Fruit fly (Drosophila melanogaster) whole organism, embryonic: ENCODE results near the gene TTLL15.
A peak's percentile ranks its signal among the peaks of the same experiment; 100 is the strongest.

Experiments
- Antp ChIP-seq: fragments of 200-800 bp; sonication (Bioruptor generic); optimal IDR thresholded peaks from 3 replicates; lab custom pipeline; 2016; ENCODE audit warnings: missing biosample characterization, missing genetic modification characterization
- Blimp-1 ChIP-seq: fragments of 200-800 bp; sonication (Bioruptor generic); optimal IDR thresholded peaks from 3 replicates; lab custom pipeline; 2018; ENCODE audit warnings: missing biosample characterization, missing genetic modification characterization, mild to moderate bottlenecking, moderate library complexity, missing genetic modification reagents
- CG10431 ChIP-seq: fragments of 200-800 bp; sonication (Bioruptor generic); optimal IDR thresholded peaks from 3 replicates; lab custom pipeline; 2018; ENCODE audit warnings: missing biosample characterization, mild to moderate bottlenecking, missing genetic modification characterization
- CG11093 ChIP-seq: fragments of 200-800 bp; sonication (Bioruptor generic); IDR thresholded peaks from 3 replicates; pipeline ENCODE4 v1.3.6; 2022; ENCODE audit warnings: missing biosample characterization, missing genetic modification characterization
- CG1603 ChIP-seq: fragments of 200-800 bp; sonication (Bioruptor generic); optimal IDR thresholded peaks from 2 replicates; lab custom pipeline; 2019; ENCODE audit warnings: missing biosample characterization, mild to moderate bottlenecking, missing genetic modification characterization, moderate library complexity
- CG16863 ChIP-seq: fragments of 200-800 bp; sonication (Bioruptor generic); optimal IDR thresholded peaks from 3 replicates; lab custom pipeline; 2016; ENCODE audit warnings: missing biosample characterization, missing genetic modification characterization
- CG31365 ChIP-seq: fragments of 200-800 bp; sonication (Bioruptor generic); optimal IDR thresholded peaks from 2 replicates; lab custom pipeline; 2018; ENCODE audit warnings: missing biosample characterization, mild to moderate bottlenecking, missing genetic modification characterization
- CG34422 ChIP-seq: fragments of 200-800 bp; sonication (Bioruptor generic); IDR thresholded peaks from 3 replicates; pipeline ENCODE4 v1.3.6; 2022; ENCODE audit warnings: missing biosample characterization, missing genetic modification characterization
- CG4424 ChIP-seq: fragments of 200-800 bp; sonication (Bioruptor generic); optimal IDR thresholded peaks from 3 replicates; lab custom pipeline; 2016; ENCODE audit warnings: missing biosample characterization, missing genetic modification characterization
- CG4820 ChIP-seq: fragments of 200-800 bp; sonication (Bioruptor generic); optimal IDR thresholded peaks from 3 replicates; lab custom pipeline; 2016; ENCODE audit warnings: missing biosample characterization, missing genetic modification characterization
- CG7963 ChIP-seq: fragments of 200-800 bp; sonication (Bioruptor generic); IDR thresholded peaks from 3 replicates; pipeline ENCODE4 v1.3.6; 2022; ENCODE audit warnings: missing biosample characterization, missing genetic modification characterization; ENCODE audit not compliant: partially characterized antibody
- CG9727 ChIP-seq: fragments of 200-800 bp; sonication (Bioruptor generic); optimal IDR thresholded peaks from 3 replicates; lab custom pipeline; 2017; ENCODE audit warnings: missing biosample characterization, mild to moderate bottlenecking, missing genetic modification characterization
- Dfd ChIP-seq, 2 experiments: fragments of >200 bp; optimal IDR thresholded peaks; 2 replicates each; lab custom pipeline; 2017; ENCODE audit warnings: missing biosample characterization in 2 of 2, missing genetic modification characterization in 2 of 2
- Drgx ChIP-seq: fragments of 200-800 bp; sonication (Bioruptor generic); IDR thresholded peaks from 2 replicates; pipeline ENCODE4 v1.3.6; 2022; ENCODE audit warnings: missing biosample characterization, missing genetic modification characterization
- Ets65A ChIP-seq: fragments of 200-800 bp; sonication (Bioruptor generic); peaks from one replicate; lab custom pipeline; 2016; ENCODE audit warnings: missing biosample characterization, missing genetic modification characterization
- Gsc ChIP-seq: fragments of 200-800 bp; sonication (Bioruptor generic); IDR thresholded peaks from 2 replicates; pipeline ENCODE4 v1.3.6; 2022; ENCODE audit warnings: missing biosample characterization, missing genetic modification characterization
- HLH3B ChIP-seq: fragments of 200-800 bp; sonication (Bioruptor generic); IDR thresholded peaks from 2 replicates; pipeline ENCODE4 v1.3.6; 2022; ENCODE audit warnings: missing biosample characterization, missing genetic modification characterization
- Med ChIP-seq: fragments of 200-800 bp; sonication (Bioruptor generic); peaks from one replicate; lab custom pipeline; 2016; ENCODE audit warnings: missing biosample characterization, missing genetic modification characterization, mild to moderate bottlenecking, inconsistent platforms, moderate library complexity
- Xrp1 ChIP-seq: fragments of 200-800 bp; sonication (Bioruptor generic); IDR thresholded peaks from 2 replicates; pipeline ENCODE4 v1.3.6; 2022; ENCODE audit warnings: missing biosample characterization, missing genetic modification characterization
- aop ChIP-seq: fragments of 200-800 bp; sonication (Bioruptor generic); IDR thresholded peaks from 2 replicates; pipeline ENCODE4 v1.3.6; 2022; ENCODE audit warnings: missing biosample characterization, missing genetic modification characterization
- ara ChIP-seq: fragments of 200-800 bp; sonication (Bioruptor generic); IDR thresholded peaks from 2 replicates; pipeline ENCODE4 v1.3.6; 2022; ENCODE audit warnings: missing biosample characterization, missing genetic modification characterization
- bsh ChIP-seq, 2 experiments: fragments of 200-800 bp; sonication (Bioruptor generic); optimal IDR thresholded peaks; 2 replicates each; lab custom pipeline; 2017 to 2018; ENCODE audit warnings: mild to moderate bottlenecking in 2 of 2, missing biosample characterization in 2 of 2, missing genetic modification characterization in 2 of 2, moderate library complexity in 1 of 2
- corto ChIP-seq: fragments of 200-800 bp; sonication (Bioruptor generic); optimal IDR thresholded peaks from 2 replicates; lab custom pipeline; 2016; ENCODE audit warnings: missing biosample characterization, mild to moderate bottlenecking, missing genetic modification characterization, moderate library complexity
- dysf ChIP-seq: fragments of 200-800 bp; sonication (Bioruptor generic); IDR thresholded peaks from 3 replicates; pipeline ENCODE4 v1.3.6; 2022; ENCODE audit warnings: missing biosample characterization, missing genetic modification characterization
- lbe ChIP-seq: fragments of 200-800 bp; sonication (Bioruptor generic); optimal IDR thresholded peaks from 2 replicates; lab custom pipeline; 2016; ENCODE audit warnings: missing biosample characterization, mild to moderate bottlenecking, missing genetic modification characterization
- lmd ChIP-seq: fragments of 200-800 bp; sonication (Bioruptor generic); IDR thresholded peaks from 2 replicates; pipeline ENCODE4 v1.3.6; 2022; ENCODE audit warnings: missing biosample characterization, missing genetic modification characterization
- mam ChIP-seq: fragments of 200-800 bp; sonication (Bioruptor generic); optimal IDR thresholded peaks from 3 replicates; lab custom pipeline; 2016; ENCODE audit warnings: missing biosample characterization, missing genetic modification characterization
- nom ChIP-seq: fragments of 200-800 bp; sonication (Bioruptor generic); optimal IDR thresholded peaks from 2 replicates; lab custom pipeline; 2017; ENCODE audit warnings: missing biosample characterization, missing genetic modification characterization, mild to moderate bottlenecking, moderate library complexity, missing genetic modification reagents
- oc ChIP-seq: fragments of 200-800 bp; sonication (Bioruptor generic); optimal IDR thresholded peaks from 2 replicates; lab custom pipeline; 2018; ENCODE audit warnings: missing biosample characterization, mild to moderate bottlenecking, missing genetic modification characterization, moderate library complexity
- pfk ChIP-seq: fragments of 200-800 bp; sonication (Bioruptor generic); optimal IDR thresholded peaks from 2 replicates; lab custom pipeline; 2018; ENCODE audit warnings: missing biosample characterization, mild to moderate bottlenecking, missing genetic modification characterization, moderate library complexity
- prd ChIP-seq, 3 experiments: fragments of >200 bp in 2 of 3; fragments of 200-800 bp in 1 of 3; sonication (Bioruptor generic) in 1 of 3; optimal IDR thresholded peaks in 2 of 3; IDR thresholded peaks in 1 of 3; 2 replicates in 2 of 3; 3 replicates in 1 of 3; pipeline versions ENCODE4 v1.3.6 to Lab custom; 2017 to 2022; ENCODE audit warnings: missing biosample characterization in 1 of 3, missing genetic modification characterization in 1 of 3
- psq ChIP-seq: fragments of 200-800 bp; sonication (Bioruptor generic); optimal IDR thresholded peaks from 2 replicates; lab custom pipeline; 2017; ENCODE audit warnings: missing biosample characterization, missing genetic modification characterization
- sens ChIP-seq: fragments of 200-800 bp; sonication (Bioruptor generic); peaks from one replicate; lab custom pipeline; 2016; ENCODE audit warnings: missing biosample characterization, missing genetic modification characterization
- sisA ChIP-seq: fragments of 200-800 bp; sonication (Bioruptor generic); IDR thresholded peaks from 2 replicates; pipeline ENCODE4 v1.3.6; 2022; ENCODE audit warnings: missing biosample characterization, missing genetic modification characterization
- wdn ChIP-seq: fragments of 200-800 bp; sonication (Bioruptor generic); IDR thresholded peaks from 2 replicates; pipeline ENCODE4 v1.3.6; 2022; ENCODE audit warnings: missing biosample characterization, missing genetic modification characterization

Gene TTLL15

DNA sequence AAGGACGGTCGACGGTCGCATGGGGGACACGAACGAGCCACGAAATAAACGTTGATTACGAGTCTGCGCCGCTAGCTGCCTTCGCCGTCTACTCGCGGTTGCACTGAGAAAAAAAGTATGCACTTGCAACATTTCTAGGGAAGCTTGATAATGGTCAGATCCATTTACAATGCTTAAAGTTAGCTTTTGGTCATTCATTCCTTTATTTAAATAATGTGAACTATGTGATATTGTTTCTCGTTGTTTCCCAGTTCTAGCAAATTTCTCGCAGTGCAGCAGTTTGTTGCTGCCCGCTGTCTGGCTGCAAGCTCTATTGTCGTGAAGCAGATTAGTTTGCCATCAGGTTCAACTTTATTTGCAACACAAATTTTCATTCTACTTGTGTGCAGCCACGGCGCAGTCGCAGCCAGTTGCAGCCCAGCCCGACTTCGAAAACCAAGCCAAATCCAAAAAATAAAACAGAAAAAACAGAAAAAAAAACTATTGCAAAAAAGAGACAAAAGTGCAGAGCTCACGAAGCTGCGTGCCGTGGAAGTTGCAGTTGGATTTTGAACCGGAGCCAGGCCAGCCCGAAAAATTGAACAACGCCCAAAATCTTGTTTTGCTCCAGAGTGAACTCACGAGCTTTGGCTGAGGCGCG is 17.6 kb downstream of the TTLL15 start (continued):
- TF ChIP-seq Gsc (GFP tag; lab: Robert Waterston, UW) = peak; percentile 9; the same call in 1 of the 2 replicates
- no peak for TF ChIP-seq prd (optimal IDR thresholded peaks at IDR 0.05; lab: Kevin White, UChicago)
- peak; percentile 47; the same call in 2 of the 3 replicates for TF ChIP-seq prd (GFP tag; IDR thresholded peaks at IDR 0.05; lab: Robert Waterston, UW)
- TF ChIP-seq CG4820 (GFP tag; lab: Kevin White, UChicago) = peak; percentile 27
- peak; percentile 7 for TF ChIP-seq Antp (GFP tag; lab: Kevin White, UChicago)
- peak; percentile 32 for TF ChIP-seq CG4424 (GFP tag; lab: Kevin White, UChicago)
- TF ChIP-seq dysf = 0 out of 3 replicates have a peak, but pooled peaks have one; percentile 40
- TF ChIP-seq CG34422 (GFP tag; lab: Robert Waterston, UW) = 0 out of 3 replicates have a peak, but pooled peaks have one; percentile 16
- TF ChIP-seq CG9727 (GFP tag; lab: Kevin White, UChicago) = peak; percentile 8
- TF ChIP-seq pfk (GFP tag; lab: Kevin White, UChicago) = no peak
- TF ChIP-seq lmd (GFP tag; lab: Robert Waterston, UW) = peak; percentile 24; the same call in 1 of the 2 replicates
- TF ChIP-seq ara (GFP tag; lab: Robert Waterston, UW) = peak; percentile 38; the same call in 1 of the 2 replicates
- peak; percentile 45 for TF ChIP-seq sens
- peak; percentile 40; the same call in 1 of the 2 replicates for TF ChIP-seq HLH3B (GFP tag; lab: Robert Waterston, UW)
- TF ChIP-seq aop (GFP tag; lab: Robert Waterston, UW) = no peak
- TF ChIP-seq psq (GFP tag; lab: Kevin White, UChicago) = no peak
- no peak for TF ChIP-seq CG31365 (tag; lab: Kevin White, UChicago)
- peak; percentile 79 for TF ChIP-seq nom (GFP tag; lab: Kevin White, UChicago)
- peak; percentile 56 for TF ChIP-seq sisA (GFP tag; lab: Robert Waterston, UW)
- no peak for TF ChIP-seq CG16863 (GFP tag; lab: Kevin White, UChicago)
- TF ChIP-seq mam (GFP tag; lab: Kevin White, UChicago) = no peak
- TF ChIP-seq, all 482 proteins: peak for 36

DNA sequence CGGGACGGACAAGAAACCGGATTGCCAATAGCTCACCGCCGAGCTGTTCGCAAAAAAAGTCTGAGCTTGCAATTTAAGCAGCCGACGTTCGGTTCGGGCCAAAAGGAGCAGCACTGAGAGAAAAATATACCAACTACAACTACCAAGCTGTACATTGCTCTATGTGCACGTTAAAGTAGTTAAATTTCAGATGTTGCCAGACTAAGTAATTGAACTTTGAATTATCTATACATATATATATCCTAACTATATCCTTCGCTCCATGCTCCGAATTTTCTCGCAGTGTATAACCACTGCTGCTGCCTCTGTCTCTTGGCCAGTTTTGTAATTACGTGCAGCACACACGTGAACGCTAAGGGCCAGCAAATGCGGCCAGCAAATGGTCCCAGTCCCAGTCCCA is 19.8 kb downstream of the TTLL15 start:
- TF ChIP-seq CG11093 (peak; percentile 16; the same call in 1 of the 3 replicates), lbe (GFP tag; lab: Kevin White, UChicago) (peak; percentile 96), CG7963 (no peak), corto (peak; percentile 97), Med (GFP tag; lab: Kevin White, UChicago) (peak; percentile 28), nom (GFP tag; lab: Kevin White, UChicago) (peak; percentile 91), Drgx (peak; percentile 96), Ets65A (peak; percentile 19), CG1603 (tag; lab: Kevin White, UChicago) (peak; percentile 25), Xrp1 (GFP tag; lab: Robert Waterston, UW) (no peak), bsh (GFP tag; optimal IDR thresholded peaks at IDR 0.05; lab: Kevin White, UChicago) (peak in 1 of 2 experiments; percentile 93), prd (optimal IDR thresholded peaks at IDR 0.05; lab: Kevin White, UChicago) (no peak), prd (GFP tag; IDR thresholded peaks at IDR 0.05; lab: Robert Waterston, UW) (peak; percentile 60; the same call in 2 of the 3 replicates), Dfd (GFP tag; optimal IDR thresholded peaks at IDR 0.05; lab: Kevin White, UChicago) (no peak)

DNA sequence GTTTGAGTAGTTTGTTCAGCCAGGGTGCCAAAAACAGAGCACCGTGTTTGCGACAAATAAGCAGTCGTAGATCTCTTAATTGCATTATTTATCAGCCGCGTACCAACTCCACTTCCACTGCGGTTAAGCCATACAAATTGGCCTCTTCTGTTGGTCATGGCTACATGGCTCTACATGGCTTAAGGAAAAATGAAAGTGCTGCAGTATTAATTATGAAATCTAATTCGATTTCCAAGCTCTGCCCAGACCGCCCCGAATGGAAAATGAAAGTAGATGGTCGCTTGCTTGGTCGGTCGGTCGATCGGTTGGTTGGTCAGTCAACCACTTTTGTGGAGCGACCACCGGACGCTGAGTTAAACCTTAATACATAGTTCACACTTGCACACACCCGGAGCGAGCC is 21.8 kb downstream of the TTLL15 start:
- peak; percentile 91 for TF ChIP-seq Blimp-1 (GFP tag; lab: Kevin White, UChicago)
- TF ChIP-seq wdn = no peak
- TF ChIP-seq Med (GFP tag; lab: Kevin White, UChicago) = peak; percentile 32
- TF ChIP-seq oc (tag; lab: Kevin White, UChicago) = peak; percentile 44
- peak; percentile 98 for TF ChIP-seq CG10431 (GFP tag; lab: Kevin White, UChicago)
- TF ChIP-seq Ets65A = peak; percentile 34
